Worm (Caenorhabditis elegans) whole organism, L4/young adult: Measurements from ENCODE around the gene K09C4.4.

ENCODE experiments used
- W03F9.2 ChIP-seq: fragments of 150-350 bp; optimal IDR thresholded peaks from 2 replicates; lab custom pipeline; 2014; ENCODE audit warnings: missing biosample characterization, missing genetic modification characterization
- him-1 ChIP-seq: sonication (generic microtip); optimal IDR thresholded peaks from 2 replicates; lab custom pipeline; 2016; ENCODE audit warnings: missing genotype, missing genetic modification reagents, missing genetic modification characterization, missing compliant biosample characterization

DNA sequence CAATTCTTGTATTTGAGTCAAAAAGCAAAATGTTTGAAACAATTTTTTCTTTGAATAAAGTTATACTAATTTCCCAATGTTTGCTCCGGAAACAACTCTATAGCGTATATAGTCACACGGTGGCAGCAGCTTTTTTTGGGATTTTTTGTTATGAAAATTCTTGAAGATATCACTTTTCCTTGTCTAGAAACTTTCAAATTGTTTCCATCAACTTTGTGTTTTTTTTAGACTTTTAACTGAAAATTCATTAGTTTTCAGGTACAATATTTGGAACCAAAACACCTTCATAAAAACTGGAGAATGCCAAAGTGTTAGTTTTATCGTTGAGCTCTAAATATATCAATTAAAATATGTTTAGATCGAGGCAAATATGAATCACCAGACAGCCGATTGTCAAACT, 16.7 kb upstream of the K09C4.4 start, which contains the start of gene K09C4.7:
- TF ChIP-seq him-1 (no peak), W03F9.2 (no peak)
